Fruit fly (Drosophila melanogaster): Measurements from ENCODE around the gene CG13359.

DNA sequence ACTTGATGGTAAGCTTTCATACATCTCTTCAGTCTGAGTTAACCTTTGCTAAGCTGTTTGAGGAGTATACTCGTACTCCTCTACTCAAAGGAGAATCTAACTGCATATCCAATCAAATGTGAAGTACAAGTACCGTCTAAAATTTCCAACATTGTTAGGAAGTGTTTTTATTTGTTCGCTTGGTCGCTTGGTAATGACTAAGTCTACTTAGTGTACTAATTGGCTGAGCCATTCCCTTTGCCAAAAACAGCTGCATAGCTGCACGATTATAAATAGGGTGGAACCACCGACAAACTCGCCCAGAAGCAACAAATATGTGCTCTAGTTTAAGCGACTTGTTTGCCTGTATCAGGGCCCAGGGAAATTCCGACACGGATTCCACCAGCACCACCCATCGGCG lies 41.3 kb upstream of the CG13359 start, which contains the start of gene CG14635:
- TF ChIP-seq Abd-B (GFP tag; optimal IDR thresholded peaks at IDR 0.05) (no peak), psq (GFP tag; optimal IDR thresholded peaks at IDR 0.05) (no peak), Dif (GFP tag; optimal IDR thresholded peaks at IDR 0.05; ENCODE audit: partially characterized antibody) (no peak), dmrt93B (GFP tag; optimal IDR thresholded peaks at IDR 0.05) (no peak), br (GFP tag; optimal IDR thresholded peaks at IDR 0.05) (no peak), usp (GFP tag; optimal IDR thresholded peaks at IDR 0.05) (no peak), lola (GFP tag; optimal IDR thresholded peaks at IDR 0.05) (no peak), Rel (GFP tag; optimal IDR thresholded peaks at IDR 0.05) (no peak), Rel (tag; optimal IDR thresholded peaks at IDR 0.05) (no peak)
